Fruit fly (Drosophila melanogaster): ENCODE measurements around the gene CG5665.

DNA sequence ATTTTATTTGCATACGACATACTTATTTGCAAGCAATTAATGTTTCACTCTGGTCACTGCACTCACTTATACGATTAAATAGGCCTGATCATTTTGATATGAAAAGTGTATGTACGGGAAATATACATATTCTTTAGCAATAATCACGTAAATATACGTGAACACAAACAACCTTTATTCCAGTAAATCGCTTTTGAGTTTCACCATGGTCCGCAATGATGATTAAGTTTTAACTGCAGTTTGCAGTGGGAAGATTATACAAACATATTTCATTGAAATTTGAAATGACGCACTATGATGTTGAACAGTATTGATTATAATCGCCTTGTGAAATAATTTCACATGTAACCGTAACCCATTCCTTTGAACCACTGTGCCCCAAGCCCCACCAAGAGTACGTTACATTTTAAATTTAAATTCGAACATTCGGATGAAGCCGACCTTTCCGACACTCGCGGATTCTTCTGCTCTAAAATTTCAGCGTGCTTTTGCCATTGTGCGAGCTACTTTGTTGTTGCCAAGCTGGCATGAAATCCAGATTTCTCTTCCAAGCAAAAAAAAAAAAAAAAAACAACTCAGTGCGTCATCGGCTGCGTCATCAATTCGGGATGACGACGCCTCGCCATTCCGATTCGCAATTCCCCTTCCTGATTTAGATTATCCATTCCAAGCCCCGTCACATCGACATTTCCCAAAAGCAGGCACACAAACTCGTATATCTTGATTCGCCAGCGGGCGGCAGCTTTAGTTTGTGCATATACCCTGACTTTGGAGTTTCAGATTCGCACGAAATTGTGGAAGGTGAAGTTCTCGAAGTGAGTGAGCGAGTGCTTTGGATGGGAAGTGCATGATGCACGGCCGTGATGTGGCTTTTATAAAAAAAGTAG lies 45.4 kb downstream of the CG5665 start:
- TF ChIP-seq h (optimal IDR thresholded peaks at IDR 0.05) (no peak), Myc (optimal IDR thresholded peaks at IDR 0.05) (no peak), ttk (optimal IDR thresholded peaks at IDR 0.05) (no peak)

Measured in Kc167 (cell line).